Worm (Caenorhabditis elegans): ENCODE measurements around the gene K10C8.4.

K10C8.4 gene

DNA sequence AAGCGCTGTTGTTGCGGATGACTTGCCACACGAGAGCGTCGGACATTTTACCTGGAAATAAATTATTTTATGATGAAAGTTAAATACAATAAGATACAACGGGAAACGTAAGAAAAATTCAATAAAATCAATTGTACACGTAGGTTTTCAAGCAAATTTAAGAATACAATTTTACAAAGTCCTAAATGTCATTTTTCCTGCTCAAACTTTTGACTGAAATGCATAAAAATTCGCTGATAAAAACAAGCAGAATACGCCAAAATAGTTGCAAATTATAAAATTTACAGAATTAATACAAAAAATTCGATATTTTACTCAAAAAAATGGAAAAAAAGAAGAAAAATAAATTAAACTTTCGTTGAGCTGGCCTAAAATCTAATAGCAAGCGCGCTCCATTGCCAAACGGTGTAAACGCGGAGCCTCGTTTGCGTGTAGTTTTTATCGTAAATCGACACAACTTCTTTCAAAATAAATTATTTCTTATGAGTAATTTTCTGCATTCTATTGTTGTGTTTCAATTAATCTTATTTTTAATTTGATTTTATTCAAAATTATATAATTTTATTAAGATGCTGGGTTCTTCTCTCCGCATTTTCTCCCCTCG, 32.1 kb downstream of the K10C8.4 start, which contains the start of the genes rpl-28 and mrpl-49 (continued):
- TF ChIP-seq K11D2.4 (GFP tag; IDR thresholded peaks at IDR 0.05) (no peak), tbp1 (GFP tag; optimal IDR thresholded peaks at IDR 0.05) (peak; percentile 58), K12H6.12 (tag; optimal IDR thresholded peaks at IDR 0.05) (peak; percentile 5), hmg-20 (GFP tag; IDR thresholded peaks at IDR 0.05) (no peak)

DNA sequence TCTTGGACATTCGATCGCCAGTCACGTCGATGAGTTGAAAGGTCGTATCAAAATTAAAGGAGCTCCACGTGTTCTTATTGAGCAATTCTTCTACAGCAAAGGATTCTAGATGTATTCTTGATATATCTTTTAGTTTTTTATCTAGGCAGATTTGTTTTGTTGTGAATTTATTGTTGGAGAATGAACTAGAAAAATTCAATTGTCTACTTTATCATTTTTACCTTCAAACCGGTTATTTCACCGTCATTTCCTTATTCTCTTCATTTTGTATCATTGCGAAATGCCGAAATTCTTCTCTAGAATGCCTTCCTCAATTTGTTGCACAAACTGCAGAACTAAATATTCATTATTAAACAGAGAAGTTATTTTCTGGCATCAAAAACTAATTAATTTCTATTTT, 33.2 kb downstream of the K10C8.4 start, which contains the start of gene R11D1.10:
TSS of gene R11D1.10 (plus strand) at position 301 of the 400 bp plus-strand sequence.
- TF ChIP-seq rec-8 (tag; optimal IDR thresholded peaks at IDR 0.05) (no peak), madf-8 (GFP tag; conservative IDR thresholded peaks at IDR 0.05) (no peak), lir-1 (GFP tag; conservative IDR thresholded peaks at IDR 0.05) (no peak), snpc-1.3 (tag; optimal IDR thresholded peaks at IDR 0.05; ENCODE audit: insufficient read depth) (no peak), F39B2.1 (GFP tag; IDR thresholded peaks at IDR 0.05) (no peak), Y95B8A.8 (GFP tag; IDR thresholded peaks at IDR 0.05) (no peak), hrde-1 (tag; optimal IDR thresholded peaks at IDR 0.05; ENCODE audit: borderline replicate concordance) (no peak)

DNA sequence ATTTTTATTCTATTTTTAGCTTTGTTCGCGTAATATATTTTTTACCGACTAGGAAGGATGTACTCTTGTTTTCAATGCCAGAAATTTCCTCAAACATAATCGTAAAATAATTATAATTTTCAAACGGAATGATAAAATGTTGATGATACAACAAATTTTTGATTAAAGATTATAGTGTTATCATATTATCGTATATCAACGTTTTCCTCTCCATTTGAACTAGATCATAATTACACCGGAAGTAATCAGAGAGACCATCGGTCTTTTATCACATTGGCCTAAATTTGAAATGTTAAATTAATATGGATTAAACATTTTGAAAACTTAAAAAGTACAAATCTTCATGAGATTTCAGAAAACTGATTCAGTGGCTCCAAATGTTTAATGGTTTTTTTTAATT, 36.7 kb downstream of the K10C8.4 start:
- TF ChIP-seq hlh-26 (GFP tag; conservative IDR thresholded peaks at IDR 0.05) (no peak), nhr-80 (tag; optimal IDR thresholded peaks at IDR 0.05) (peak; percentile 5), F37B4.10 (GFP tag; IDR thresholded peaks at IDR 0.05) (no peak), aptf-2 (GFP tag; conservative IDR thresholded peaks at IDR 0.05) (no peak), madf-8 (GFP tag; conservative IDR thresholded peaks at IDR 0.05) (no peak)

DNA sequence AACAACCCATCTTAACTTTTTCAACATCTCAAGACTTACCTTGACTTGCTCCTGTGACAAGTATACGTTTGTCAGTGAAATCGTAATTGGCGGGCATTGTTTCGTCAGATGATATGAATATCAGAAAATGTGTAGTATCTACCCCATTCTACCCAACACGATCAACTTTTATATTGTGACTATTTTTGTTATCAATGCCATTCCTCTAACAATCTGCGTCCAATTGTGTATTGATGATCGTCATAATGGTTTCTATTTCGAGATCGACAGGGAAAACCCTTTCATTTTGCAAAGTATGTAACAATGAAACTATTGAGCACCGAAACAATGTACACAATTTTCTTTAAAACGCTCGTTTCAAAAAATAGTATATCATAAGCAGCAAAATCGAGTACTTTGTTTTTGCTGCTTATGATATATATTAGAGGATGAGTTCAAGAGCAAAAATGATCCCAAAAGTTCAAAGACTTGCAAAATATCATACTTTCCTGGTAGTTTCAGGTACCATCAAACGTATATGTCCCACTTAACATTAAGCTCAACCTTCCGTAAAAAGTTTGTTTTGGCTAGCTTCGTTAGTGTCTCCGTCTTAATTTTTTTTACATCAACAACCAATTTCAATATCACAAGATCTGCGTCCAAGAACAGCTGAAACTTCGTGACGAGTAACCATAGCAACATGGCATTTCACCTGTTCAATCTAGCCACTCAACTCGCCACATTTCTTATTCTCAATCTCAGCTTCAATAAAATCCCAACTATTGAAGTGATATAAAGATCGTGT, 37.6 kb downstream of the K10C8.4 start, which contains the start of the genes dhs-21 and xbx-9:
TSS of gene dhs-21 (minus strand) at position 181 of the 784 bp plus-strand sequence.
TSS of gene xbx-9 (plus strand) at position 734 of the 784 bp plus-strand sequence.
- TF ChIP-seq B0019.2 (GFP tag; conservative IDR thresholded peaks at IDR 0.05) (no peak), nhr-80 (tag; optimal IDR thresholded peaks at IDR 0.05) (peak; percentile 70)

DNA sequence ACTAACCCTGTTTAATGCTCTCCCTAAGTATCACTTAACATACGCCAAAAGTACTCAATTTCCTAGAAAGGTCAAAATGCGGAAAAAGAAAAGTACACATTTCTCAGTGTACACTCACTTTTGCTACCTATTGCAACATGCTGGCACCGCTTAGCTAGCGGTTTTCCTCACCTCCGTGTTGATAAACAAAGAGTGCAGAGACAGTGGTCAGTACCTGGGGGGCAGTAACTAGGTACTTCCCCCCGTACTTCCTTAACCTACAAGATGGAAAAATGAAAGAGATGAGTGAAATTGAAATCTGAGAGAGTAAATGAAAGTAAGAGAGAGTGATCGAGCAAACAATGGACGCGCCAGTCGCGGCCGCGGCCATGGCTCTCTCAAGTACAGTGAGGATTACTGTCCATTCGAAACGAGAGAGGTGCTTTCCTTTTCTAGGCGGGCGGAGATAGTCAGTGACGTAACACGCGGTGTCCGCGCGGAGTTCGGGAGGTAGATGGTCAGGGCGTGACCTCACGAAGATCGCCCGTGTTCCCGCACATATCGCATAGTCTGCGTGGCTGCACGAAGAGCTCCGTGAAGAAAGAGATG, 40.2 kb downstream of the K10C8.4 start, which contains the start of gene cky-1:
TSS of gene cky-1 (plus strand) at position 538 of the 588 bp plus-strand sequence.
- no peak for TF ChIP-seq F52B5.7 (tag; optimal IDR thresholded peaks at IDR 0.05)
- TF ChIP-seq chd-7 (tag; optimal IDR thresholded peaks at IDR 0.05) = no peak
- TF ChIP-seq B0336.3 (GFP tag; IDR thresholded peaks at IDR 0.05) = no peak
- no peak for TF ChIP-seq sdz-38 (tag; optimal IDR thresholded peaks at IDR 0.05)
- no peak for TF ChIP-seq bed-2 (GFP tag; IDR thresholded peaks at IDR 0.05)
- TF ChIP-seq lir-1 (GFP tag; conservative IDR thresholded peaks at IDR 0.05) = no peak
- TF ChIP-seq egrh-3 (GFP tag; IDR thresholded peaks at IDR 0.05) = no peak
- no peak for TF ChIP-seq ceh-58 (GFP tag; IDR thresholded peaks at IDR 0.05)
- TF ChIP-seq ZK185.1 (tag; optimal IDR thresholded peaks at IDR 0.05; ENCODE audit: poor library complexity, severe bottlenecking) = no peak
- TF ChIP-seq Y56A3A.18 (GFP tag; IDR thresholded peaks at IDR 0.05) = no peak

DNA sequence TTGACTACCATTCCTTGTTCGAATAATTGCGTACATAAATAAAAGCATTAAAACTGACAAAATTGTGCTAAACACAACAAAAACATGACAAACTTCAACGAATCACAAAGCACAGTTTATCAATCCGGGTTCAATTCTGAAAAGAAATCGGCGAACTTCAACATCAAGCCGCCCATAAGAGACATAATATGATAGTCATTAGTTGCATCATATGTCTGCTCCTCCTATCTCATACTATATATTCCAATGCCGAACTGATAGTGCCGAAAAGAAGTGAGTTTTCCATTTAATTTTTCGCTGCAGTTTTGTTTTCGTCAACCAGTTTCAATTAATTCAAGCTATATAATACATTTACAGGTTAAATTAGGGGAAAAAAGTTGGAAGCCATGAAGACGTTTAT, 45.6 kb downstream of the K10C8.4 start, which contains the start of gene hrg-7:
TSS of gene hrg-7 (plus strand) at position 358 of the 400 bp plus-strand sequence.
- TF ChIP-seq egrh-3 (GFP tag; IDR thresholded peaks at IDR 0.05) = no peak
- peak; percentile 94 for TF ChIP-seq nhr-80 (tag; optimal IDR thresholded peaks at IDR 0.05)
